Fruit fly (Drosophila melanogaster): ENCODE data around the gene dy.

dy gene

DNA sequence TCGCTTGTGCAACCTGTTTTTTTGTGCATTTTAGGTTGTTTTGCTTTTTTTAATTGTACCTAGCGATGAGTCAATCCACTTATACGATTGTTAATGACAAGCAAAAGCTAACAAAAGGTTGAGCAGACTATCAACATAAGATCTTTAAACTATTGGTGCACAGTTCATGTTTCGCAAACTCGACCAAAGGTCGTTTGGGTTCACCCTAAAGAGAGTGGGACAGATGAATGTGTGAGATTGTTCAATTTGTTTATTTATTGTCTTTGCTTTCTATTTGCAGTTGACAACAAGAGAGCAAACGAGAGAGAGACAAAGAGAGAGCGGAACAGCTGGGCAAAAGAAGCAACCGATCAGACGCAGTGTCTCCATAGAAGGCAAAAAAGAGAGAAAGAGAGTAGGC is 44.4 kb upstream of the dy start (continued):
- TF ChIP-seq dimm (GFP tag; IDR thresholded peaks at IDR 0.05) (no peak), CG4282 (GFP tag; optimal IDR thresholded peaks at IDR 0.05) (no peak), Usf (GFP tag; optimal IDR thresholded peaks at IDR 0.05) (no peak), Sry-δ (GFP tag; optimal IDR thresholded peaks at IDR 0.05) (no peak), inv (GFP tag; IDR thresholded peaks at IDR 0.05; ENCODE audit: partially characterized antibody) (no peak), CG7987 (GFP tag; optimal IDR thresholded peaks at IDR 0.05) (no peak), Hr51 (GFP tag; optimal IDR thresholded peaks at IDR 0.05) (no peak), nau (GFP tag; optimal IDR thresholded peaks at IDR 0.05) (no peak), CG12942 (GFP tag; optimal IDR thresholded peaks at IDR 0.05) (no peak), cato (GFP tag; optimal IDR thresholded peaks at IDR 0.05; ENCODE audit: borderline replicate concordance) (no peak), CG33557 (GFP tag; optimal IDR thresholded peaks at IDR 0.05) (peak; percentile 33), CG4424 (GFP tag; optimal IDR thresholded peaks at IDR 0.05) (no peak), lab (GFP tag; optimal IDR thresholded peaks at IDR 0.05) (no peak), sr (GFP tag; IDR thresholded peaks at IDR 0.05) (no peak), ara (GFP tag; IDR thresholded peaks at IDR 0.05) (no peak), bsh (GFP tag; optimal IDR thresholded peaks at IDR 0.05) (peak; percentile 34 to 51), pfk (GFP tag; optimal IDR thresholded peaks at IDR 0.05) (peak; percentile 77), Trl (optimal IDR thresholded peaks at IDR 0.05) (peak; percentile 51 to 74), Trl (GFP tag; optimal IDR thresholded peaks at IDR 0.05) (peak; percentile 4), grau (tag; optimal IDR thresholded peaks at IDR 0.05) (no peak), CG18262 (tag; optimal IDR thresholded peaks at IDR 0.05) (peak; percentile 32), en (GFP tag; optimal IDR thresholded peaks at IDR 0.05) (no peak)

DNA sequence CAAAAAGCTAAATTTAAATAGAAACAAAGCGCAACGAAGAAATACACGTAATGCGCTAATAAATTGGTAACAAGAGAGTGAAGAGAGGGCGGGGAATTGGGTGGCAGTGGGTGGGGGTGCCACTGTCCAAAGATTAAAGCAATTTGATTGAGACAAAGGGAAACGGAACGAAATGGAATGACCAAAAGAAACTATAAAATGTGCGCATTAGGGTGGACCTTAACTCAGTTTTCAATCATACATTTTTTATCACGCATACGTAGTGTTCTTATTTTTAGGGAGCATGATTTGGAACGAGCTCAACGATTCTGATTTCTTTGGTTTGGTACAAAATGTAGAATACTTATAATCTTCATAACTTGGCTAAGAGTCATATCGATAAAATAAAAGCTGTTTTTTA is 43.4 kb upstream of the dy start:
- TF ChIP-seq CG3281 (GFP tag; optimal IDR thresholded peaks at IDR 0.05) = peak; percentile 24
- TF ChIP-seq pfk (GFP tag; optimal IDR thresholded peaks at IDR 0.05) = peak; percentile 95
- TF ChIP-seq Mes4 (GFP tag; optimal IDR thresholded peaks at IDR 0.05) = no peak
- TF ChIP-seq CG13287 (GFP tag; IDR thresholded peaks at IDR 0.05; ENCODE audit: partially characterized antibody) = 0 out of 2 replicates have a peak, but pooled peaks have one; percentile 9
- peak; percentile 29 for TF ChIP-seq Meics (GFP tag; optimal IDR thresholded peaks at IDR 0.05)
- TF ChIP-seq dmrt99B (tag; optimal IDR thresholded peaks at IDR 0.05) = peak; percentile 21
- TF ChIP-seq D19A (tag; optimal IDR thresholded peaks at IDR 0.05) = peak; percentile 21
- TF ChIP-seq crol (GFP tag; IDR thresholded peaks at IDR 0.05) = peak; percentile 64
- TF ChIP-seq ci (GFP tag; IDR thresholded peaks at IDR 0.05) = 0 out of 3 replicates have a peak, but pooled peaks have one; percentile 57
- peak; percentile 28 for TF ChIP-seq grau (tag; optimal IDR thresholded peaks at IDR 0.05)
- TF ChIP-seq slbo (GFP tag; IDR thresholded peaks at IDR 0.05) = no peak
- TF ChIP-seq row (GFP tag; IDR thresholded peaks at IDR 0.05) = peak; percentile 41; the same call in 2 of the 3 replicates
- no peak for TF ChIP-seq prd (optimal IDR thresholded peaks at IDR 0.05)
- TF ChIP-seq prd (GFP tag; IDR thresholded peaks at IDR 0.05) = no peak
- 0 out of 3 replicates have a peak, but pooled peaks have one; percentile 7 for TF ChIP-seq so (GFP tag; IDR thresholded peaks at IDR 0.05)
- TF ChIP-seq bsh (GFP tag; optimal IDR thresholded peaks at IDR 0.05) = peak in 1 of 2 experiments; percentile 10
- TF ChIP-seq CG6854 (GFP tag; optimal IDR thresholded peaks at IDR 0.05) = peak; percentile 7
- TF ChIP-seq CG7839 (tag; optimal IDR thresholded peaks at IDR 0.05) = peak; percentile 9
- peak; percentile 27 for TF ChIP-seq CG15269 (tag; optimal IDR thresholded peaks at IDR 0.05)
- TF ChIP-seq HLH3B (GFP tag; IDR thresholded peaks at IDR 0.05) = no peak
- TF ChIP-seq Sox102F (GFP tag; optimal IDR thresholded peaks at IDR 0.05) = peak; percentile 1
- peak; percentile 10 for TF ChIP-seq CG18262 (tag; optimal IDR thresholded peaks at IDR 0.05)
- TF ChIP-seq Hr51 (GFP tag; optimal IDR thresholded peaks at IDR 0.05) = peak in 1 of 2 experiments; percentile 12
- TF ChIP-seq Trl (optimal IDR thresholded peaks at IDR 0.05) = peak in 1 of 2 experiments; percentile 1
- no peak for TF ChIP-seq Trl (GFP tag; optimal IDR thresholded peaks at IDR 0.05)
- no peak for TF ChIP-seq sd (tag; optimal IDR thresholded peaks at IDR 0.05)
- TF ChIP-seq Rfx (GFP tag; IDR thresholded peaks at IDR 0.05) = 0 out of 2 replicates have a peak, but pooled peaks have one; percentile 26
- no peak for TF ChIP-seq dm (GFP tag; optimal IDR thresholded peaks at IDR 0.05)
- TF ChIP-seq unpg (GFP tag; optimal IDR thresholded peaks at IDR 0.05) = peak; percentile 26
- no peak for TF ChIP-seq Dfd (GFP tag; optimal IDR thresholded peaks at IDR 0.05)
- peak; percentile 3 for TF ChIP-seq oc (tag; optimal IDR thresholded peaks at IDR 0.05)
- peak; percentile 7 for TF ChIP-seq CG10209 (GFP tag; optimal IDR thresholded peaks at IDR 0.05)
- peak; percentile 28 for TF ChIP-seq CG2678 (tag; optimal IDR thresholded peaks at IDR 0.05)
- TF ChIP-seq CG13424 (tag; optimal IDR thresholded peaks at IDR 0.05) = peak; percentile 26
